Worm (Caenorhabditis elegans) whole organism, L4 larva: ENCODE measurements around the gene ZK1240.5.

Source experiments
- F37D6.2 ChIP-seq: sonication (generic microtip); optimal IDR thresholded peaks from 2 replicates; lab custom pipeline; 2016; ENCODE audit warnings: mild to moderate bottlenecking, missing genetic modification characterization, missing compliant biosample characterization
- F44E2.7 ChIP-seq: fragments of 200-800 bp; sonication (Bioruptor generic); IDR thresholded peaks from 2 replicates; pipeline ENCODE4 v2.1.2; 2022; ENCODE audit warnings: missing genetic modification characterization, missing compliant biosample characterization
- F49E8.2 ChIP-seq: sonication (generic microtip); optimal IDR thresholded peaks from 2 replicates; lab custom pipeline; 2016; ENCODE audit warnings: missing compliant biosample characterization, mild to moderate bottlenecking, missing genetic modification characterization, borderline replicate concordance
- T20F7.1 ChIP-seq: fragments of 200-800 bp; sonication (Bioruptor generic); optimal IDR thresholded peaks from 2 replicates; lab custom pipeline; 2018; ENCODE audit warnings: mild to moderate bottlenecking, missing genetic modification characterization, missing compliant biosample characterization
- Y48G9A.11 ChIP-seq: fragments of 200-800 bp; sonication (Bioruptor generic); IDR thresholded peaks from 2 replicates; pipeline ENCODE4 v1.3.6; 2022; ENCODE audit warnings: missing genetic modification reagents, missing genetic modification characterization, missing compliant biosample characterization
- Y75B8A.6 ChIP-seq: fragments of 200-800 bp; sonication (Bioruptor generic); IDR thresholded peaks from 2 replicates; pipeline ENCODE4 v1.3.6; 2022; ENCODE audit warnings: missing genetic modification reagents, missing genetic modification characterization, missing compliant biosample characterization
- ZK546.5 ChIP-seq, 2 experiments: sonication (generic microtip); optimal IDR thresholded peaks; 2 replicates each; lab custom pipeline; 2017; ENCODE audit warnings: missing biosample characterization in 2 of 2, missing genetic modification characterization in 2 of 2
- aha-1 ChIP-seq: fragments of 150-350 bp; peaks from one replicate; lab custom pipeline; 2014; ENCODE audit warnings: missing biosample characterization, missing genetic modification characterization
- ceh-20 ChIP-seq: fragments of 200-800 bp; sonication (Bioruptor generic); IDR thresholded peaks from 2 replicates; pipeline ENCODE4 v1.3.6; 2022; ENCODE audit warnings: missing genetic modification reagents, missing genetic modification characterization, missing compliant biosample characterization
- ceh-32 ChIP-seq: sonication (generic microtip); optimal IDR thresholded peaks from 2 replicates; lab custom pipeline; 2016; ENCODE audit warnings: mild to moderate bottlenecking, missing genetic modification characterization, missing compliant biosample characterization; ENCODE audit not compliant: poor library complexity
- ceh-44 ChIP-seq: fragments of 200-800 bp; sonication (Bioruptor generic); IDR thresholded peaks from 2 replicates; pipeline ENCODE4 v1.3.6; 2022; ENCODE audit warnings: missing genetic modification reagents, missing genetic modification characterization, missing compliant biosample characterization
- ceh-62 ChIP-seq: sonication (generic microtip); optimal IDR thresholded peaks from 2 replicates; lab custom pipeline; 2017; ENCODE audit warnings: missing biosample characterization, missing genetic modification characterization
- ces-1 ChIP-seq: fragments of 150-350 bp; sonication (generic microtip); optimal IDR thresholded peaks from 4 replicates; lab custom pipeline; 2014; ENCODE audit warnings: missing biosample characterization, missing genetic modification reagents, missing genetic modification characterization
- ctbp-1 ChIP-seq: fragments of 200-800 bp; sonication (Bioruptor generic); IDR thresholded peaks from 2 replicates; pipeline ENCODE4 v1.3.6; 2022; ENCODE audit warnings: missing genetic modification reagents, missing genetic modification characterization, missing compliant biosample characterization
- daf-16 ChIP-seq, 3 experiments: sonication (generic microtip); optimal IDR thresholded peaks; 2 replicates each; lab custom pipeline; 2016 to 2017; ENCODE audit warnings: missing genetic modification characterization in 3 of 3, missing genetic modification reagents in 3 of 3, mild to moderate bottlenecking in 2 of 3, missing compliant biosample characterization in 2 of 3, missing biosample characterization in 1 of 3, moderate library complexity in 1 of 3
- dmd-6 ChIP-seq: fragments of 200-800 bp; sonication (Bioruptor generic); IDR thresholded peaks from 2 replicates; pipeline ENCODE4 v1.3.6; 2022; ENCODE audit warnings: missing genetic modification reagents, missing genetic modification characterization, missing compliant biosample characterization
- dmd-9 ChIP-seq: fragments of 200-800 bp; sonication (Bioruptor generic); IDR thresholded peaks from 2 replicates; pipeline ENCODE4 v1.3.6; 2022; ENCODE audit warnings: missing genetic modification reagents, missing genetic modification characterization, missing compliant biosample characterization
- fkh-10 ChIP-seq: fragments of 150-350 bp; optimal IDR thresholded peaks from 2 replicates; lab custom pipeline; 2014; ENCODE audit warnings: missing biosample characterization, missing genetic modification reagents, missing genetic modification characterization
- hif-1 ChIP-seq, 2 experiments: sonication (generic microtip); optimal IDR thresholded peaks; 2 replicates each; lab custom pipeline; 2016 to 2017; ENCODE audit warnings: missing compliant biosample characterization in 2 of 2, missing genetic modification characterization in 2 of 2, missing genetic modification reagents in 2 of 2, missing genotype in 2 of 2, mild to moderate bottlenecking in 1 of 2
- lim-7 ChIP-seq: fragments of 200-800 bp; sonication (Bioruptor generic); IDR thresholded peaks from 2 replicates; pipeline ENCODE4 v1.3.6; 2022; ENCODE audit warnings: missing genetic modification characterization, missing compliant biosample characterization
- lin-1 ChIP-seq: fragments of 200-800 bp; sonication (Bioruptor generic); IDR thresholded peaks from 2 replicates; pipeline ENCODE4 v1.3.6; 2022; ENCODE audit warnings: missing genetic modification reagents, missing genetic modification characterization, missing compliant biosample characterization
- lin-13 ChIP-seq: fragments of 150-350 bp; optimal IDR thresholded peaks from 2 replicates; lab custom pipeline; 2014; ENCODE audit warnings: missing biosample characterization, missing genetic modification reagents, missing genetic modification characterization
- madf-9 ChIP-seq: fragments of 200-800 bp; sonication (Bioruptor generic); conservative IDR thresholded peaks from 2 replicates; pipeline ENCODE4 v1.3.6; 2022; ENCODE audit warnings: missing genetic modification reagents, missing genetic modification characterization, missing compliant biosample characterization
- mdt-29 ChIP-seq: fragments of 200-800 bp; sonication (Bioruptor generic); IDR thresholded peaks from 2 replicates; pipeline ENCODE4 v1.3.6; 2022; ENCODE audit warnings: missing genetic modification reagents, missing genetic modification characterization, missing compliant biosample characterization
- mep-1 ChIP-seq: fragments of 150-350 bp; sonication (generic microtip); optimal IDR thresholded peaks from 3 replicates; lab custom pipeline; 2014; ENCODE audit warnings: missing biosample characterization, missing genetic modification characterization
- mxl-2 ChIP-seq: fragments of 200-800 bp; sonication (Bioruptor generic); conservative IDR thresholded peaks from 2 replicates; pipeline ENCODE4 v1.3.6; 2022; ENCODE audit warnings: missing genetic modification reagents, missing genetic modification characterization, missing compliant biosample characterization
- nhr-102 ChIP-seq: sonication (generic microtip); optimal IDR thresholded peaks from 2 replicates; lab custom pipeline; 2016; ENCODE audit warnings: mild to moderate bottlenecking, missing genetic modification characterization, moderate library complexity, missing compliant biosample characterization
- nhr-111 ChIP-seq: fragments of 200-800 bp; sonication (Bioruptor generic); optimal IDR thresholded peaks from 2 replicates; lab custom pipeline; 2018; ENCODE audit warnings: mild to moderate bottlenecking, missing genetic modification characterization, missing compliant biosample characterization
- nhr-237 ChIP-seq: sonication (generic microtip); optimal IDR thresholded peaks from 2 replicates; lab custom pipeline; 2017; ENCODE audit warnings: missing biosample characterization, missing genetic modification characterization
- nhr-28 ChIP-seq: fragments of 150-350 bp; optimal IDR thresholded peaks from 2 replicates; lab custom pipeline; 2014; ENCODE audit warnings: missing biosample characterization, missing genetic modification characterization
- php-3 ChIP-seq: fragments of 200-800 bp; sonication (Bioruptor generic); IDR thresholded peaks from 2 replicates; pipeline ENCODE4 v1.3.6; 2022; ENCODE audit warnings: missing genetic modification reagents, missing genetic modification characterization, missing compliant biosample characterization
- pqm-1 ChIP-seq: sonication (generic microtip); optimal IDR thresholded peaks from 2 replicates; lab custom pipeline; 2017; ENCODE audit warnings: missing biosample characterization, missing genetic modification characterization
- saeg-2 ChIP-seq: fragments of 200-800 bp; sonication (Bioruptor generic); IDR thresholded peaks from 2 replicates; pipeline ENCODE4 v1.3.6; 2022; ENCODE audit warnings: missing genetic modification reagents, missing genetic modification characterization, missing compliant biosample characterization
- tag-97 ChIP-seq: fragments of 200-800 bp; sonication (Bioruptor generic); IDR thresholded peaks from 2 replicates; pipeline ENCODE4 v1.3.6; 2022; ENCODE audit warnings: missing genetic modification characterization, missing compliant biosample characterization
- unc-130 ChIP-seq: sonication (generic microtip); optimal IDR thresholded peaks from 2 replicates; lab custom pipeline; 2016; ENCODE audit warnings: missing genetic modification reagents, missing genetic modification characterization, missing compliant biosample characterization
- vab-7 ChIP-seq: fragments of 200-800 bp; sonication (Bioruptor generic); IDR thresholded peaks from 2 replicates; pipeline ENCODE4 v1.3.6; 2022; ENCODE audit warnings: missing genetic modification reagents, missing genetic modification characterization, missing compliant biosample characterization
- zip-11 ChIP-seq: fragments of 200-800 bp; sonication (Bioruptor generic); IDR thresholded peaks from 2 replicates; pipeline ENCODE4 v1.3.6; 2022; ENCODE audit warnings: missing genetic modification characterization, missing compliant biosample characterization
- zip-2 ChIP-seq: fragments of 150-350 bp; optimal IDR thresholded peaks from 2 replicates; lab custom pipeline; 2014; ENCODE audit warnings: missing biosample characterization, missing genetic modification characterization

The ZK1240.5 gene

ce11 chrII:2305507-2305906 is 12.2 kb downstream of the ZK1240.5 start:
- TF ChIP-seq mxl-2 (GFP tag; lab: Robert Waterston, UW) (no peak), fkh-10 (GFP tag; lab: Kevin White, UChicago) (no peak), aha-1 (tag; lab: Kevin White, UChicago) (peak; percentile 10), dmd-9 (GFP tag; lab: Robert Waterston, UW) (no peak), madf-9 (no peak), nhr-102 (no peak), pqm-1 (peak; percentile 93), lin-1 (GFP tag; lab: Robert Waterston, UW) (peak; percentile 26; the same call in 1 of the 2 replicates), T20F7.1 (no peak), nhr-28 (tag; lab: Kevin White, UChicago) (peak; percentile 61), lin-13 (GFP tag; lab: Kevin White, UChicago) (no peak), mdt-29 (GFP tag; lab: Robert Waterston, UW) (no peak), zip-11 (GFP tag; lab: Robert Waterston, UW) (no peak), F49E8.2 (tag; lab: Kevin White, UChicago) (no peak), daf-16 (GFP tag; optimal IDR thresholded peaks at IDR 0.05; lab: Kevin White, UChicago) (no peak), daf-16 (tag; optimal IDR thresholded peaks at IDR 0.05; lab: Kevin White, UChicago) (peak; percentile 52), dmd-6 (peak; percentile 10; the same call in 1 of the 2 replicates)
- TF ChIP-seq, all 104 proteins: peak for 6

ce11 chrII:2304575-2304974 is 13.2 kb downstream of the ZK1240.5 start:
- TF ChIP-seq F44E2.7 (no peak), aha-1 (tag; lab: Kevin White, UChicago) (peak; percentile 23)

- TF ChIP-seq F37D6.2 = no peak
- TF ChIP-seq nhr-111 (GFP tag; lab: Kevin White, UChicago) = no peak
- no peak for TF ChIP-seq lim-7 (GFP tag; lab: Robert Waterston, UW)
- no peak for TF ChIP-seq mep-1 (tag; lab: Kevin White, UChicago)
- no peak for TF ChIP-seq ZK546.5 (tag; optimal IDR thresholded peaks at IDR 0.05; lab: Kevin White, UChicago)
- no peak for TF ChIP-seq zip-11 (GFP tag; lab: Robert Waterston, UW)
- TF ChIP-seq lin-13 (GFP tag; lab: Kevin White, UChicago) = no peak
- TF ChIP-seq nhr-237 (tag; lab: Kevin White, UChicago) = no peak
- no peak for TF ChIP-seq madf-9
- no peak for TF ChIP-seq ceh-20 (GFP tag; lab: Robert Waterston, UW)
- TF ChIP-seq saeg-2 (GFP tag; lab: Robert Waterston, UW) = no peak
- no peak for TF ChIP-seq ces-1 (GFP tag; lab: Kevin White, UChicago)
- no peak for TF ChIP-seq tag-97
Observed at ce11 chrII:2302330-2302729, 15.4 kb downstream of the ZK1240.5 start, which contains the start of gene B0281.6. Gene B0281.6 (minus strand): TSS chrII:2302430.

ce11 chrII:2300861-2301260 is 16.9 kb downstream of the ZK1240.5 start, which contains the start of gene B0281.5:
Gene B0281.5 (minus strand): TSS chrII:2300961.
- TF ChIP-seq hif-1 (tag; optimal IDR thresholded peaks at IDR 0.05; lab: Kevin White, UChicago) (no peak), Y75B8A.6 (GFP tag; lab: Robert Waterston, UW) (no peak), aha-1 (tag; lab: Kevin White, UChicago) (peak; percentile 29), nhr-111 (GFP tag; lab: Kevin White, UChicago) (no peak), Y48G9A.11 (GFP tag; lab: Robert Waterston, UW) (no peak), ceh-44 (no peak), fkh-10 (GFP tag; lab: Kevin White, UChicago) (no peak), zip-11 (GFP tag; lab: Robert Waterston, UW) (no peak), zip-2 (tag; lab: Kevin White, UChicago) (no peak)

ce11 chrII:2298742-2299141 is 19.0 kb downstream of the ZK1240.5 start, which contains the start of gene B0281.4:
Gene B0281.4 (minus strand): TSS chrII:2298842.
- no peak for TF ChIP-seq ceh-32
- TF ChIP-seq vab-7 (GFP tag; lab: Robert Waterston, UW) = no peak
- no peak for TF ChIP-seq unc-130
- no peak for TF ChIP-seq pqm-1
- no peak for TF ChIP-seq ceh-62 (tag; lab: Kevin White, UChicago)
- TF ChIP-seq dmd-9 (GFP tag; lab: Robert Waterston, UW) = no peak
- TF ChIP-seq ctbp-1 (GFP tag; lab: Robert Waterston, UW) = no peak
- TF ChIP-seq php-3 (GFP tag; lab: Robert Waterston, UW) = no peak
